Worm (Caenorhabditis elegans) whole organism, L1 larva: Measurements from ENCODE around the gene Y58A7A.4.
A peak's percentile ranks its signal among the peaks of the same experiment; 100 is the strongest.

Source experiments
- C16A3.4 ChIP-seq: fragments of 150-350 bp; optimal IDR thresholded peaks from 2 replicates; lab custom pipeline; 2014; ENCODE audit warnings: missing biosample characterization, missing genetic modification characterization
- ama-1 ChIP-seq: fragments of 150-350 bp; optimal IDR thresholded peaks from 2 replicates; lab custom pipeline; 2014
- blmp-1 ChIP-seq: fragments of 150-350 bp; optimal IDR thresholded peaks from 2 replicates; lab custom pipeline; 2014; ENCODE audit warnings: missing biosample characterization, missing genetic modification characterization
- ceh-8 ChIP-seq: fragments of 200-800 bp; sonication (Bioruptor generic); optimal IDR thresholded peaks from 2 replicates; lab custom pipeline; 2018; ENCODE audit warnings: mild to moderate bottlenecking, missing genetic modification characterization, moderate library complexity, missing compliant biosample characterization
- ceh-82 ChIP-seq, 3 experiments: fragments of 150-350 bp in 1 of 3; sonication (generic microtip) in 2 of 3; optimal IDR thresholded peaks; 2 replicates each; lab custom pipeline; 2014 to 2017; ENCODE audit warnings: missing biosample characterization in 3 of 3, missing genetic modification characterization in 3 of 3
- ceh-90 ChIP-seq: sonication (generic microtip); optimal IDR thresholded peaks from 2 replicates; lab custom pipeline; 2016; ENCODE audit warnings: missing genetic modification characterization, missing compliant biosample characterization
- ces-1 ChIP-seq: fragments of 150-350 bp; optimal IDR thresholded peaks from 2 replicates; lab custom pipeline; 2014; ENCODE audit warnings: missing biosample characterization, missing genetic modification reagents, missing genetic modification characterization
- dpl-1 ChIP-seq, 3 experiments: fragments of 150-350 bp in 2 of 3; sonication (generic microtip) in 1 of 3; optimal IDR thresholded peaks; 2 replicates each; lab custom pipeline; 2014 to 2017; ENCODE audit warnings: missing biosample characterization in 3 of 3, missing genetic modification characterization in 3 of 3, missing genetic modification reagents in 3 of 3
- dsc-1 ChIP-seq: sonication (generic microtip); optimal IDR thresholded peaks from 2 replicates; lab custom pipeline; 2016; ENCODE audit warnings: mild to moderate bottlenecking, missing genetic modification characterization, missing compliant biosample characterization
- efl-1 ChIP-seq, 4 experiments: fragments of 150-350 bp; optimal IDR thresholded peaks in 3 of 4; peaks in 1 of 4; 1 replicate in 1 of 4; 2 replicates in 3 of 4; lab custom pipeline; 2014; ENCODE audit warnings: missing biosample characterization in 2 of 4, missing genetic modification characterization in 2 of 4, missing genetic modification reagents in 2 of 4
- egl-13 ChIP-seq: sonication (generic microtip); optimal IDR thresholded peaks from 2 replicates; lab custom pipeline; 2016; ENCODE audit warnings: missing genotype, missing genetic modification reagents, missing genetic modification characterization, missing compliant biosample characterization
- elt-2 ChIP-seq: sonication (generic microtip); optimal IDR thresholded peaks from 2 replicates; lab custom pipeline; 2016; ENCODE audit warnings: missing genetic modification characterization, mild to moderate bottlenecking, inconsistent platforms, missing compliant biosample characterization, missing genetic modification reagents
- ets-5 ChIP-seq: fragments of 200-800 bp; sonication (Bioruptor generic); IDR thresholded peaks from 2 replicates; pipeline ENCODE4 v1.3.6; 2022; ENCODE audit warnings: missing genetic modification characterization, missing compliant biosample characterization
- fkh-10 ChIP-seq: sonication (generic microtip); optimal IDR thresholded peaks from 2 replicates; lab custom pipeline; 2017; ENCODE audit warnings: missing biosample characterization, missing genetic modification reagents, missing genetic modification characterization
- fkh-4 ChIP-seq: sonication (generic microtip); optimal IDR thresholded peaks from 2 replicates; lab custom pipeline; 2016; ENCODE audit warnings: missing compliant biosample characterization, missing genetic modification characterization, borderline replicate concordance
- fkh-8 ChIP-seq: sonication (generic microtip); optimal IDR thresholded peaks from 2 replicates; lab custom pipeline; 2016; ENCODE audit warnings: mild to moderate bottlenecking, missing genetic modification characterization, missing compliant biosample characterization
- isw-1 ChIP-seq: fragments of 200-800 bp; sonication (Bioruptor generic); IDR thresholded peaks from 2 replicates; pipeline ENCODE4 v1.3.6; 2022; ENCODE audit warnings: missing genetic modification characterization, missing compliant biosample characterization
- jun-1 ChIP-seq: fragments of 150-350 bp; optimal IDR thresholded peaks from 2 replicates; lab custom pipeline; 2014; ENCODE audit warnings: missing biosample characterization, missing genetic modification reagents, missing genetic modification characterization
- lin-13 ChIP-seq: fragments of 150-350 bp; optimal IDR thresholded peaks from 2 replicates; lab custom pipeline; 2014; ENCODE audit warnings: missing biosample characterization, missing genetic modification reagents, missing genetic modification characterization
- lin-14 ChIP-seq: fragments of 200-800 bp; sonication (Bioruptor generic); optimal IDR thresholded peaks from 2 replicates; lab custom pipeline; 2018; ENCODE audit warnings: mild to moderate bottlenecking, missing genetic modification characterization, moderate library complexity, missing compliant biosample characterization
- lin-35 ChIP-seq, 2 experiments: fragments of 150-350 bp; optimal IDR thresholded peaks; 2 replicates each; lab custom pipeline; 2014; ENCODE audit warnings: missing biosample characterization in 2 of 2, missing genetic modification characterization in 2 of 2, missing genetic modification reagents in 2 of 2
- lir-3 ChIP-seq: sonication (generic microtip); optimal IDR thresholded peaks from 2 replicates; lab custom pipeline; 2016; ENCODE audit warnings: mild to moderate bottlenecking, missing genetic modification characterization, moderate library complexity, missing compliant biosample characterization; ENCODE audit not compliant: poor library complexity
- lsy-2 ChIP-seq, 2 experiments: fragments of 150-350 bp; optimal IDR thresholded peaks; 2 replicates each; lab custom pipeline; 2014; ENCODE audit warnings: missing biosample characterization in 2 of 2, missing genetic modification characterization in 2 of 2
- mef-2 ChIP-seq: fragments of 150-350 bp; optimal IDR thresholded peaks from 2 replicates; lab custom pipeline; 2014; ENCODE audit warnings: missing biosample characterization, missing genetic modification characterization
- nhr-20 ChIP-seq: sonication (generic microtip); optimal IDR thresholded peaks from 2 replicates; lab custom pipeline; 2016; ENCODE audit warnings: mild to moderate bottlenecking, missing genetic modification characterization, missing compliant biosample characterization
- nhr-47 ChIP-seq: sonication (generic microtip); optimal IDR thresholded peaks from 2 replicates; lab custom pipeline; 2016; ENCODE audit warnings: mild to moderate bottlenecking, missing genetic modification characterization, moderate library complexity, missing compliant biosample characterization
- nhr-71 ChIP-seq: sonication (generic microtip); optimal IDR thresholded peaks from 2 replicates; lab custom pipeline; 2016; ENCODE audit warnings: mild to moderate bottlenecking, missing genetic modification characterization, moderate library complexity, missing compliant biosample characterization
- nhr-77 ChIP-seq: fragments of 150-350 bp; optimal IDR thresholded peaks from 2 replicates; lab custom pipeline; 2014; ENCODE audit warnings: missing biosample characterization, missing genetic modification characterization
- nhr-85 ChIP-seq: sonication (generic microtip); peaks from one replicate; lab custom pipeline; 2016; ENCODE audit warnings: missing genetic modification characterization, inconsistent platforms, missing compliant biosample characterization
- pqm-1 ChIP-seq: sonication (generic microtip); optimal IDR thresholded peaks from 3 replicates; lab custom pipeline; 2017; ENCODE audit warnings: missing biosample characterization, missing genetic modification characterization
- rnt-1 ChIP-seq: sonication (generic microtip); optimal IDR thresholded peaks from 2 replicates; lab custom pipeline; 2016; ENCODE audit warnings: mild to moderate bottlenecking, missing genetic modification characterization, moderate library complexity, missing compliant biosample characterization
- skn-1 ChIP-seq: fragments of 150-350 bp; optimal IDR thresholded peaks from 2 replicates; lab custom pipeline; 2014; ENCODE audit warnings: missing biosample characterization, missing genetic modification characterization
- snpc-4 ChIP-seq: fragments of 150-350 bp; optimal IDR thresholded peaks from 2 replicates; lab custom pipeline; 2014; ENCODE audit warnings: missing biosample characterization, missing genetic modification characterization
- snu-23 ChIP-seq: sonication (generic microtip); optimal IDR thresholded peaks from 2 replicates; lab custom pipeline; 2016; ENCODE audit warnings: missing genetic modification characterization, missing compliant biosample characterization
- swsn-7 ChIP-seq: sonication (generic microtip); optimal IDR thresholded peaks from 2 replicates; lab custom pipeline; 2016; ENCODE audit warnings: missing genetic modification characterization, missing compliant biosample characterization
- tbx-2 ChIP-seq: sonication (generic microtip); optimal IDR thresholded peaks from 2 replicates; lab custom pipeline; 2016; ENCODE audit warnings: missing genetic modification characterization, missing compliant biosample characterization
- tlp-1 ChIP-seq: fragments of 150-350 bp; optimal IDR thresholded peaks from 2 replicates; lab custom pipeline; 2014; ENCODE audit warnings: missing biosample characterization, missing genetic modification characterization
- unc-130 ChIP-seq: fragments of 150-350 bp; optimal IDR thresholded peaks from 2 replicates; lab custom pipeline; 2017; ENCODE audit warnings: missing biosample characterization, missing genetic modification characterization, inconsistent platforms
- unc-30 ChIP-seq: sonication (generic microtip); optimal IDR thresholded peaks from 2 replicates; lab custom pipeline; 2017; ENCODE audit warnings: missing biosample characterization, missing genetic modification characterization
- unc-86 ChIP-seq: sonication (generic microtip); optimal IDR thresholded peaks from 2 replicates; lab custom pipeline; 2016; ENCODE audit warnings: missing genetic modification characterization, missing compliant biosample characterization
- vab-15 ChIP-seq: sonication (generic microtip); optimal IDR thresholded peaks from 2 replicates; lab custom pipeline; 2017; ENCODE audit warnings: missing genotype, mild to moderate bottlenecking, missing genetic modification characterization, missing compliant biosample characterization
- xbp-1 ChIP-seq: sonication (generic microtip); optimal IDR thresholded peaks from 2 replicates; lab custom pipeline; 2016; ENCODE audit warnings: missing genetic modification characterization, missing compliant biosample characterization
- zip-4 ChIP-seq: fragments of 200-800 bp; sonication (Bioruptor generic); optimal IDR thresholded peaks from 2 replicates; lab custom pipeline; 2018; ENCODE audit warnings: mild to moderate bottlenecking, missing genetic modification characterization, moderate library complexity, missing compliant biosample characterization

The Y58A7A.4 gene

ce11 chrV:5064761-5065421 lies 19.9 kb downstream of the Y58A7A.4 start, which contains the start of gene mlk-1:
TSS of gene mlk-1 (minus strand) at chrV:5064811.
- TF ChIP-seq ceh-90 (tag; lab: Kevin White, UChicago) (no peak), snu-23 (peak; percentile 73), lin-35 (GFP tag; optimal IDR thresholded peaks at IDR 0.05; lab: Kevin White, UChicago) (peak; percentile 21 to 26), skn-1 (tag; lab: Kevin White, UChicago) (no peak), ama-1 (peak; percentile 16), xbp-1 (peak; percentile 10), dsc-1 (tag; lab: Kevin White, UChicago) (peak; percentile 15), fkh-10 (peak; percentile 73), fkh-4 (no peak), zip-4 (GFP tag; lab: Kevin White, UChicago) (no peak), fkh-8 (tag; lab: Kevin White, UChicago) (peak; percentile 79), lin-13 (peak; percentile 8), lir-3 (peak; percentile 19), isw-1 (GFP tag; lab: Robert Waterston, UW) (peak; percentile 36), ces-1 (GFP tag; lab: Kevin White, UChicago) (no peak), rnt-1 (tag; lab: Kevin White, UChicago) (peak; percentile 6), blmp-1 (peak; percentile 80), tbx-2 (tag; lab: Kevin White, UChicago) (peak; percentile 58), nhr-71 (tag; lab: Kevin White, UChicago) (peak; percentile 57), nhr-47 (tag; lab: Kevin White, UChicago) (peak; percentile 62), nhr-20 (tag; lab: Kevin White, UChicago) (peak; percentile 44), dpl-1 (GFP tag; optimal IDR thresholded peaks at IDR 0.05; lab: Kevin White, UChicago) (peak in 2 of 3 experiments; percentile 6 to 36), C16A3.4 (tag; lab: Kevin White, UChicago) (peak; percentile 50), efl-1 (optimal IDR thresholded peaks at IDR 0.05; lab: Kevin White, UChicago) (peak; percentile 56 to 68), efl-1 (GFP tag; optimal IDR thresholded peaks at IDR 0.05 in 1 of 2; lab: Kevin White, UChicago) (peak; percentile 37 to 90), snpc-4 (tag; lab: Kevin White, UChicago) (peak; percentile 38), elt-2 (peak; percentile 48), unc-30 (tag; lab: Kevin White, UChicago) (no peak), ceh-8 (GFP tag; lab: Kevin White, UChicago) (peak; percentile 24), swsn-7 (tag; lab: Kevin White, UChicago) (peak; percentile 70), ets-5 (GFP tag; lab: Robert Waterston, UW) (no peak), pqm-1 (tag; lab: Kevin White, UChicago) (no peak), nhr-85 (tag; lab: Kevin White, UChicago) (peak; percentile 51), egl-13 (tag; lab: Kevin White, UChicago) (peak; percentile 28), unc-130 (tag; lab: Kevin White, UChicago) (peak; percentile 18), lsy-2 (tag; optimal IDR thresholded peaks at IDR 0.05; lab: Kevin White, UChicago) (peak; percentile 39 to 75), ceh-82 (tag; optimal IDR thresholded peaks at IDR 0.05; lab: Kevin White, UChicago) (peak in 2 of 3 experiments; percentile 27 to 60), unc-86 (tag; lab: Kevin White, UChicago) (peak; percentile 65), jun-1 (tag; lab: Kevin White, UChicago) (peak; percentile 36), tlp-1 (no peak), lin-14 (GFP tag; lab: Kevin White, UChicago) (peak; percentile 96), mef-2 (tag; lab: Kevin White, UChicago) (peak; percentile 24), vab-15 (tag; lab: Kevin White, UChicago) (no peak), nhr-77 (tag; lab: Kevin White, UChicago) (peak; percentile 53)
